Worm (Caenorhabditis elegans) whole organism, L2 larva: ENCODE measurements around the gene mlt-3.

Experiments used
- R02D3.7 ChIP-seq: fragments of 150-350 bp; optimal IDR thresholded peaks from 2 replicates; lab custom pipeline; 2014; ENCODE audit warnings: missing biosample characterization, missing genetic modification characterization
- aly-2 ChIP-seq: fragments of 150-350 bp; optimal IDR thresholded peaks from 2 replicates; lab custom pipeline; 2014; ENCODE audit warnings: missing biosample characterization, missing genetic modification characterization
- ama-1 ChIP-seq: fragments of 150-350 bp; optimal IDR thresholded peaks from 2 replicates; lab custom pipeline; 2018; ENCODE audit warnings: inconsistent platforms
- elt-1 ChIP-seq: fragments of 150-350 bp; optimal IDR thresholded peaks from 2 replicates; lab custom pipeline; 2014; ENCODE audit warnings: missing biosample characterization, missing genetic modification characterization
- lsy-2 ChIP-seq, 2 experiments: fragments of 150-350 bp in 1 of 2; sonication (generic microtip) in 1 of 2; optimal IDR thresholded peaks; 2 replicates each; lab custom pipeline; 2014 to 2017; ENCODE audit warnings: missing biosample characterization in 2 of 2, missing genetic modification characterization in 2 of 2
- nhr-23 ChIP-seq: fragments of 150-350 bp; optimal IDR thresholded peaks from 2 replicates; lab custom pipeline; 2014; ENCODE audit warnings: missing biosample characterization, missing genetic modification reagents, missing genetic modification characterization
- nhr-25 ChIP-seq: fragments of 150-350 bp; sonication (generic microtip); optimal IDR thresholded peaks from 3 replicates; lab custom pipeline; 2014; ENCODE audit warnings: missing biosample characterization, missing genetic modification characterization
- sma-9 ChIP-seq, 2 experiments: fragments of 150-350 bp in 1 of 2; sonication (generic microtip) in 1 of 2; optimal IDR thresholded peaks; 2 replicates each; lab custom pipeline; 2014 to 2016; ENCODE audit warnings: missing genetic modification characterization in 2 of 2, mild to moderate bottlenecking in 1 of 2, missing biosample characterization in 1 of 2, missing compliant biosample characterization in 1 of 2, missing genetic modification reagents in 1 of 2, moderate library complexity in 1 of 2
- snpc-4 ChIP-seq: fragments of 150-350 bp; optimal IDR thresholded peaks from 2 replicates; lab custom pipeline; 2014; ENCODE audit warnings: missing biosample characterization, missing genetic modification characterization
- unc-55 ChIP-seq: fragments of 150-350 bp; sonication (generic microtip); optimal IDR thresholded peaks from 3 replicates; lab custom pipeline; 2014; ENCODE audit warnings: missing biosample characterization, missing genetic modification reagents, missing genetic modification characterization
- unc-62 ChIP-seq: fragments of 150-350 bp; optimal IDR thresholded peaks from 2 replicates; lab custom pipeline; 2014; ENCODE audit warnings: missing biosample characterization, missing genetic modification reagents, missing genetic modification characterization

DNA sequence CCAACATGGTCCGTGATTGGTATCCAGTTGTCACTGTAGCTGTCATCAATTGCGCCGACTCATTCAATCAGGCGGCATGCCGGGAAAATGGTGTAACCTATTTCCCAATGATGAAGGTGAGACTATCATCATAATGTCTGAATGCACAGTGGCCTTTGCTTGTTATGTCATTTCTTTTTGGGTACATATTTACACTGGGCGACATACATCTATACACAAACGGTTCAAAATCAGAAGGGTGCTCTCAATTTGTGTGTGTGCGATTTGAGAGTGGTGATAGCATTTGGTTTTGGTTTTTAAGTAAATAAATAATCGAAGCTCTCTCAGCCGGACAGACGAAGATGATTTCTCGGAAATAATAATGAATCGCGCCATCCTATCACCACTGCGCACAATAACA is 22.9 kb downstream of the mlt-3 start:
- TF ChIP-seq R02D3.7 (tag; lab: Kevin White, UChicago) (no peak), nhr-25 (no peak), nhr-23 (tag; lab: Kevin White, UChicago) (no peak), snpc-4 (tag; lab: Kevin White, UChicago) (no peak), sma-9 (GFP tag; optimal IDR thresholded peaks at IDR 0.05; lab: Kevin White, UChicago) (no peak), sma-9 (tag; optimal IDR thresholded peaks at IDR 0.05; lab: Kevin White, UChicago) (no peak), elt-1 (tag; lab: Kevin White, UChicago) (no peak), ama-1 (lab: Kevin White, UChicago) (no peak), unc-55 (GFP tag; lab: Kevin White, UChicago) (no peak), unc-62 (GFP tag; lab: Kevin White, UChicago) (no peak), lsy-2 (tag; optimal IDR thresholded peaks at IDR 0.05; lab: Kevin White, UChicago) (no peak), aly-2 (tag; lab: Kevin White, UChicago) (no peak)
